Fruit fly (Drosophila melanogaster) whole organism, larva: Measurements from ENCODE around the gene CG3982.

Experiments
- noc ChIP-seq: fragments of 200-800 bp; sonication (Bioruptor generic); optimal IDR thresholded peaks from 3 replicates; lab custom pipeline; 2019; ENCODE audit warnings: missing biosample characterization, mild to moderate bottlenecking, missing genetic modification characterization, moderate library complexity

Gene CG3982

dm6 chr3L:9442625-9443282, 25.6 kb upstream of the CG3982 start, which contains the start of gene Srg3:
Gene Srg3, plus strand, starts transcription at chr3L:9443232.
- TF ChIP-seq noc (tag; lab: Kevin White, UChicago): no peak

dm6 chr3L:9441907-9442479, 24.8 kb upstream of the CG3982 start, which contains the start of the genes Bet3 and Nf-YA:
Gene Bet3, minus strand, starts transcription at chr3L:9442267.
Gene Nf-YA, minus strand, starts transcription at chr3L:9442267.
- no peak for TF ChIP-seq noc (tag; lab: Kevin White, UChicago)

- no peak for TF ChIP-seq noc (tag; lab: Kevin White, UChicago)
Observed at dm6 chr3L:9438858-9439257, 21.7 kb upstream of the CG3982 start.

- TF ChIP-seq noc (tag; lab: Kevin White, UChicago): no peak
Observed at dm6 chr3L:9435831-9436230, 18.6 kb upstream of the CG3982 start.

dm6 chr3L:9435315-9435714, 18.1 kb upstream of the CG3982 start, which contains the start of gene CG42526:
Gene CG42526, minus strand, starts transcription at chr3L:9435399.
- no peak for TF ChIP-seq noc (tag; lab: Kevin White, UChicago)

- no peak for TF ChIP-seq noc (tag; lab: Kevin White, UChicago)
Observed at dm6 chr3L:9432810-9433587, 15.8 kb upstream of the CG3982 start.

- no peak for TF ChIP-seq noc (tag; lab: Kevin White, UChicago)
Observed at dm6 chr3L:9431848-9432623, 14.8 kb upstream of the CG3982 start.

dm6 chr3L:9430608-9430952, 13.4 kb upstream of the CG3982 start:
- no peak for TF ChIP-seq noc (tag; lab: Kevin White, UChicago)

- peak; percentile 41 for TF ChIP-seq noc (tag; lab: Kevin White, UChicago)
Observed at dm6 chr3L:9429665-9430607, 12.7 kb upstream of the CG3982 start, which contains the start of the genes RpS17 and MTF-1. Gene RpS17, minus strand, starts transcription at chr3L:9429821. Gene MTF-1, plus strand, starts transcription at chr3L:9430312.

- TF ChIP-seq noc (tag; lab: Kevin White, UChicago): peak; percentile 97
Observed at dm6 chr3L:9426656-9427294, 9.6 kb upstream of the CG3982 start, which contains the start of the genes Atat and Shc. Gene Atat, minus strand, starts transcription at chr3L:9426758. Gene Shc, plus strand, starts transcription at chr3L:9427010.

dm6 chr3L:9425838-9426237, 8.7 kb upstream of the CG3982 start:
- no peak for TF ChIP-seq noc (tag; lab: Kevin White, UChicago)

- TF ChIP-seq noc (tag; lab: Kevin White, UChicago): no peak
Observed at dm6 chr3L:9424528-9424911, 7.3 kb upstream of the CG3982 start.

- no peak for TF ChIP-seq noc (tag; lab: Kevin White, UChicago)
Observed at dm6 chr3L:9423757-9424527, 6.8 kb upstream of the CG3982 start.
